Worm (Caenorhabditis elegans) whole organism, L3 larva: ENCODE data around the gene srg-2.

Experiments used
- fos-1 ChIP-seq: fragments of 150-350 bp; optimal IDR thresholded peaks from 2 replicates; lab custom pipeline; 2014; ENCODE audit warnings: missing biosample characterization, missing genetic modification characterization
- jun-1 ChIP-seq: fragments of 150-350 bp; optimal IDR thresholded peaks from 2 replicates; lab custom pipeline; 2014; ENCODE audit warnings: missing biosample characterization, missing genetic modification reagents, missing genetic modification characterization
- lsy-12 ChIP-seq: sonication (generic microtip); optimal IDR thresholded peaks from 2 replicates; lab custom pipeline; 2016; ENCODE audit warnings: mild to moderate bottlenecking, missing genetic modification characterization, missing compliant biosample characterization
- mdl-1 ChIP-seq: fragments of 150-350 bp; optimal IDR thresholded peaks from 2 replicates; lab custom pipeline; 2014; ENCODE audit warnings: missing biosample characterization, missing genetic modification characterization
- nhr-25 ChIP-seq: sonication (generic microtip); optimal IDR thresholded peaks from 2 replicates; lab custom pipeline; 2017; ENCODE audit warnings: missing biosample characterization, missing genetic modification characterization
- snpc-4 ChIP-seq: fragments of 150-350 bp; optimal IDR thresholded peaks from 2 replicates; lab custom pipeline; 2014; ENCODE audit warnings: missing biosample characterization, missing genetic modification characterization

ce11 chrIII:6272868-6273267 lies 12.9 kb upstream of the srg-2 start, which contains the start of gene C18F10.2:
- TF ChIP-seq fos-1 (no peak), nhr-25 (tag; lab: Kevin White, UChicago) (no peak), lsy-12 (tag; lab: Kevin White, UChicago) (no peak), snpc-4 (no peak), mdl-1 (tag; lab: Kevin White, UChicago) (no peak), jun-1 (tag; lab: Kevin White, UChicago) (no peak)
